Worm (Caenorhabditis elegans) whole organism, L1 larva: Measurements from ENCODE around the gene F52E10.2.

Source experiments
- egl-27 ChIP-seq, 2 experiments: fragments of 150-350 bp in 1 of 2; sonication (generic microtip); optimal IDR thresholded peaks; 3 replicates each; lab custom pipeline; 2017 to 2018; ENCODE audit warnings: missing biosample characterization in 2 of 2, missing genetic modification characterization in 2 of 2, missing genetic modification reagents in 2 of 2
- mdl-1 ChIP-seq, 2 experiments: fragments of 150-350 bp; optimal IDR thresholded peaks; 2 replicates each; lab custom pipeline; 2014 to 2017; ENCODE audit warnings: missing biosample characterization in 2 of 2, missing genetic modification characterization in 2 of 2, inconsistent platforms in 1 of 2
- nhr-28 ChIP-seq: fragments of 150-350 bp; optimal IDR thresholded peaks from 2 replicates; lab custom pipeline; 2014; ENCODE audit warnings: missing biosample characterization, missing genetic modification characterization
- unc-98 ChIP-seq: fragments of 200-800 bp; sonication (Bioruptor generic); IDR thresholded peaks from 2 replicates; pipeline ENCODE4 v1.3.6; 2022; ENCODE audit warnings: missing genetic modification characterization, missing compliant biosample characterization
- vab-15 ChIP-seq: sonication (generic microtip); optimal IDR thresholded peaks from 2 replicates; lab custom pipeline; 2017; ENCODE audit warnings: missing genotype, mild to moderate bottlenecking, missing genetic modification characterization, missing compliant biosample characterization
- ztf-11 ChIP-seq, 2 experiments: sonication (generic microtip); optimal IDR thresholded peaks; 2 replicates each; lab custom pipeline; 2016 to 2017; ENCODE audit warnings: missing genetic modification characterization in 2 of 2, missing biosample characterization in 1 of 2, missing compliant biosample characterization in 1 of 2
- ztf-4 ChIP-seq: fragments of 150-350 bp; optimal IDR thresholded peaks from 2 replicates; lab custom pipeline; 2014; ENCODE audit warnings: missing biosample characterization, missing genetic modification characterization

ce11 chrX:16285151-16285550, 2.1 kb upstream of the F52E10.2 start:
- no peak for TF ChIP-seq unc-98 (GFP tag; lab: Robert Waterston, UW)
- no peak for TF ChIP-seq egl-27 (tag; optimal IDR thresholded peaks at IDR 0.05; lab: Kevin White, UChicago)
- no peak for TF ChIP-seq ztf-4 (tag; lab: Kevin White, UChicago)
- no peak for TF ChIP-seq mdl-1 (tag; optimal IDR thresholded peaks at IDR 0.05; lab: Kevin White, UChicago)
- no peak for TF ChIP-seq nhr-28 (tag; lab: Kevin White, UChicago)
- TF ChIP-seq vab-15 (tag; lab: Kevin White, UChicago) = no peak
- no peak for TF ChIP-seq ztf-11 (tag; optimal IDR thresholded peaks at IDR 0.05; lab: Kevin White, UChicago)
